Worm (Caenorhabditis elegans): ENCODE data around the gene plpp-1.1.
A peak's percentile ranks its signal among the peaks of the same experiment; 100 is the strongest.

plpp-1.1 gene

ce11 chrII:3961256-3961655 is 33.5 kb upstream of the plpp-1.1 start (continued):
- TF ChIP-seq hmg-1.1 (GFP tag; IDR thresholded peaks at IDR 0.05) (0 out of 2 replicates have a peak, but pooled peaks have one; percentile 30), egl-43 (GFP tag; IDR thresholded peaks at IDR 0.05) (no peak), spr-1 (tag; optimal IDR thresholded peaks at IDR 0.05) (no peak), ZK337.2 (GFP tag; IDR thresholded peaks at IDR 0.05) (no peak), fos-1 (tag; optimal IDR thresholded peaks at IDR 0.05) (no peak), unc-130 (GFP tag; optimal IDR thresholded peaks at IDR 0.05) (no peak), ceh-82 (tag; optimal IDR thresholded peaks at IDR 0.05) (no peak), lin-39 (tag; optimal IDR thresholded peaks at IDR 0.05) (no peak), skn-1 (tag; optimal IDR thresholded peaks at IDR 0.05) (no peak)

- 0 out of 2 replicates have a peak, but pooled peaks have one; percentile 37 for TF ChIP-seq ctbp-1 (GFP tag; IDR thresholded peaks at IDR 0.05)
- no peak for TF ChIP-seq nhr-237 (tag; optimal IDR thresholded peaks at IDR 0.05)
- TF ChIP-seq hif-1 (tag; optimal IDR thresholded peaks at IDR 0.05) = no peak
- no peak for TF ChIP-seq nhr-77 (tag; optimal IDR thresholded peaks at IDR 0.05)
- TF ChIP-seq R02D3.7 (tag; optimal IDR thresholded peaks at IDR 0.05) = no peak
- no peak for TF ChIP-seq ceh-28 (tag; optimal IDR thresholded peaks at IDR 0.05)
- TF ChIP-seq mep-1 (tag; optimal IDR thresholded peaks at IDR 0.05) = peak; percentile 37
- peak in 1 of 2 experiments; percentile 7 for TF ChIP-seq mdl-1 (tag; optimal IDR thresholded peaks at IDR 0.05)
- no peak for TF ChIP-seq F26F4.8 (GFP tag; conservative IDR thresholded peaks at IDR 0.05)
- TF ChIP-seq mes-2 (tag; optimal IDR thresholded peaks at IDR 0.05; ENCODE audit: poor library complexity, severe bottlenecking) = no peak
- TF ChIP-seq saeg-2 (GFP tag; IDR thresholded peaks at IDR 0.05) = no peak
- no peak for TF ChIP-seq fos-1 (tag; optimal IDR thresholded peaks at IDR 0.05)
- no peak for TF ChIP-seq ztf-11 (tag; optimal IDR thresholded peaks at IDR 0.05)
- TF ChIP-seq lim-7 (GFP tag; IDR thresholded peaks at IDR 0.05) = no peak
- TF ChIP-seq unc-62 (GFP tag; optimal IDR thresholded peaks at IDR 0.05 in 1 of 2) = peak in 1 of 2 experiments; percentile 90
- TF ChIP-seq unc-62 (tag; optimal IDR thresholded peaks at IDR 0.05) = no peak
- no peak for TF ChIP-seq dmd-6 (GFP tag; IDR thresholded peaks at IDR 0.05)
- TF ChIP-seq aha-1 (tag) = peak; percentile 87
- no peak for TF ChIP-seq cey-2 (tag; optimal IDR thresholded peaks at IDR 0.05; ENCODE audit: borderline replicate concordance, insufficient read depth)
- peak in 1 of 2 experiments; percentile 55 for TF ChIP-seq lsy-2 (tag; optimal IDR thresholded peaks at IDR 0.05)
- TF ChIP-seq skn-1 (tag; optimal IDR thresholded peaks at IDR 0.05) = no peak
- no peak for TF ChIP-seq zfp-3 (GFP tag; conservative IDR thresholded peaks at IDR 0.05)
- TF ChIP-seq ama-1 (optimal IDR thresholded peaks at IDR 0.05) = no peak
- peak; percentile 82 for TF ChIP-seq fkh-10 (GFP tag; optimal IDR thresholded peaks at IDR 0.05)
- no peak for TF ChIP-seq pha-4 (GFP tag; IDR thresholded peaks at IDR 0.05)
- TF ChIP-seq pha-4 (tag; optimal IDR thresholded peaks at IDR 0.05) = no peak
- no peak for TF ChIP-seq zag-1 (tag; optimal IDR thresholded peaks at IDR 0.05)
- no peak for TF ChIP-seq daf-19 (GFP tag; conservative IDR thresholded peaks at IDR 0.05)
- no peak for TF ChIP-seq hlh-30 (tag; optimal IDR thresholded peaks at IDR 0.05; ENCODE audit: insufficient read depth)
- no peak for TF ChIP-seq zip-11 (GFP tag; IDR thresholded peaks at IDR 0.05)
These were observed 32.5 kb upstream of the plpp-1.1 start for ce11 chrII:3960276-3960675.

- TF ChIP-seq set-16 (GFP tag; IDR thresholded peaks at IDR 0.05) (peak; percentile 37; the same call in 1 of the 2 replicates), aha-1 (tag) (peak; percentile 76), pqm-1 (tag; optimal IDR thresholded peaks at IDR 0.05) (no peak)
These were observed 31.8 kb upstream of the plpp-1.1 start for ce11 chrII:3959432-3960102.
